Worm (Caenorhabditis elegans) whole organism, L4/young adult: ENCODE measurements around the gene C26B2.8.

Experiments
- W03F9.2 ChIP-seq: fragments of 150-350 bp; optimal IDR thresholded peaks from 2 replicates; lab custom pipeline; 2014; ENCODE audit warnings: missing biosample characterization, missing genetic modification characterization
- dao-5 ChIP-seq: sonication (generic microtip); optimal IDR thresholded peaks from 2 replicates; lab custom pipeline; 2016; ENCODE audit warnings: missing genotype, missing genetic modification characterization, moderate library complexity, missing compliant biosample characterization
- him-1 ChIP-seq: sonication (generic microtip); optimal IDR thresholded peaks from 2 replicates; lab custom pipeline; 2016; ENCODE audit warnings: missing genotype, missing genetic modification reagents, missing genetic modification characterization, missing compliant biosample characterization

ce11 chrIV:8042897-8043296 is 28.9 kb downstream of the C26B2.8 start:
- TF ChIP-seq dao-5 (tag; lab: Kevin White, UChicago) (no peak), him-1 (tag; lab: Kevin White, UChicago) (no peak), W03F9.2 (tag; lab: Kevin White, UChicago) (no peak)
